Worm (Caenorhabditis elegans): ENCODE results near the gene F21A3.2.

ce11 chrV:15536320-15536719, 2.6 kb upstream of the F21A3.2 start, which contains the start of gene F21A3.4:
- TF ChIP-seq skn-1 (tag; optimal IDR thresholded peaks at IDR 0.05) (no peak), pqm-1 (tag; optimal IDR thresholded peaks at IDR 0.05) (no peak), tbx-2 (tag; optimal IDR thresholded peaks at IDR 0.05) (no peak), unc-39 (tag; optimal IDR thresholded peaks at IDR 0.05) (no peak), pha-4 (tag; optimal IDR thresholded peaks at IDR 0.05) (no peak), zag-1 (tag; optimal IDR thresholded peaks at IDR 0.05) (no peak), mdl-1 (tag; optimal IDR thresholded peaks at IDR 0.05) (no peak), aly-2 (tag; optimal IDR thresholded peaks at IDR 0.05) (no peak), unc-62 (GFP tag; optimal IDR thresholded peaks at IDR 0.05) (no peak), nhr-237 (tag; optimal IDR thresholded peaks at IDR 0.05) (no peak)

All from whole organism, L3 larva.